Fruit fly (Drosophila melanogaster) whole organism, embryonic: ENCODE results near the gene wda.

Experiments
- Aef1 ChIP-seq: fragments of 200-800 bp; sonication (Bioruptor generic); IDR thresholded peaks from 3 replicates; pipeline ENCODE4 v1.3.6; 2022; ENCODE audit warnings: missing biosample characterization, missing genetic modification characterization
- Bdp1 ChIP-seq: fragments of 200-800 bp; sonication (Bioruptor generic); optimal IDR thresholded peaks from 3 replicates; lab custom pipeline; 2016; ENCODE audit warnings: missing biosample characterization, missing genetic modification characterization
- CG10274 ChIP-seq: fragments of 200-800 bp; sonication (Bioruptor generic); optimal IDR thresholded peaks from 3 replicates; lab custom pipeline; 2017; ENCODE audit warnings: missing biosample characterization, mild to moderate bottlenecking, missing genetic modification characterization
- CG11085 ChIP-seq: fragments of 200-800 bp; sonication (Bioruptor generic); IDR thresholded peaks from 2 replicates; pipeline ENCODE4 v1.3.6; 2022; ENCODE audit warnings: missing biosample characterization, missing genetic modification characterization
- CG12942 ChIP-seq: fragments of 200-800 bp; sonication (Bioruptor generic); optimal IDR thresholded peaks from 3 replicates; lab custom pipeline; 2016; ENCODE audit warnings: missing biosample characterization, missing genetic modification characterization
- CG14667 ChIP-seq: fragments of 200-800 bp; sonication (Bioruptor generic); IDR thresholded peaks from 2 replicates; pipeline ENCODE4 v1.3.6; 2022; ENCODE audit warnings: missing biosample characterization, missing genetic modification characterization
- CG15011 ChIP-seq: fragments of 200-800 bp; sonication (Bioruptor generic); optimal IDR thresholded peaks from 3 replicates; lab custom pipeline; 2018; ENCODE audit warnings: missing biosample characterization, mild to moderate bottlenecking, missing genetic modification characterization
- CG16779 ChIP-seq: fragments of 200-800 bp; sonication (Bioruptor generic); IDR thresholded peaks from 2 replicates; pipeline ENCODE4 v1.3.6; 2022; ENCODE audit warnings: missing biosample characterization, missing genetic modification characterization
- CG1832 ChIP-seq: fragments of 200-800 bp; sonication (Bioruptor generic); optimal IDR thresholded peaks from 2 replicates; lab custom pipeline; 2017; ENCODE audit warnings: missing biosample characterization, mild to moderate bottlenecking, missing genetic modification characterization, inconsistent platforms
- CG30431 ChIP-seq: fragments of 200-800 bp; sonication (Bioruptor generic); optimal IDR thresholded peaks from 2 replicates; lab custom pipeline; 2017; ENCODE audit warnings: missing biosample characterization, missing genetic modification characterization
- CG31441 ChIP-seq: fragments of 200-800 bp; sonication (Bioruptor generic); IDR thresholded peaks from 2 replicates; pipeline ENCODE4 v1.3.6; 2022; ENCODE audit warnings: missing biosample characterization, missing genetic modification characterization
- CG32532 ChIP-seq: fragments of 200-800 bp; sonication (Bioruptor generic); IDR thresholded peaks from 2 replicates; pipeline ENCODE4 v1.3.6; 2022; ENCODE audit warnings: missing biosample characterization, missing genetic modification characterization
- CG33213 ChIP-seq: fragments of 200-800 bp; sonication (Bioruptor generic); optimal IDR thresholded peaks from 3 replicates; lab custom pipeline; 2016; ENCODE audit warnings: missing biosample characterization, missing genetic modification characterization
- CG3726 ChIP-seq: fragments of 200-800 bp; sonication (Bioruptor generic); IDR thresholded peaks from 3 replicates; pipeline ENCODE4, ENCODE4 v1.3.6; 2022; ENCODE audit warnings: missing biosample characterization, missing genetic modification characterization
- CG43689 ChIP-seq: fragments of 200-800 bp; sonication (Bioruptor generic); IDR thresholded peaks from 2 replicates; pipeline ENCODE4 v1.3.6; 2022; ENCODE audit warnings: missing biosample characterization, missing genetic modification characterization
- CG4707 ChIP-seq: fragments of 200-800 bp; sonication (Bioruptor generic); optimal IDR thresholded peaks from 2 replicates; lab custom pipeline; 2018; ENCODE audit warnings: missing biosample characterization, mild to moderate bottlenecking, missing genetic modification characterization, moderate library complexity
- CG5953 ChIP-seq: fragments of 200-800 bp; sonication (Bioruptor generic); IDR thresholded peaks from 2 replicates; pipeline ENCODE4 v1.3.6; 2022; ENCODE audit warnings: missing biosample characterization, missing genetic modification characterization
- CG6272 ChIP-seq: fragments of 200-800 bp; sonication (Bioruptor generic); IDR thresholded peaks from 2 replicates; pipeline ENCODE4 v1.3.6; 2022; ENCODE audit warnings: missing biosample characterization, missing genetic modification characterization
- CG7928 ChIP-seq: fragments of 200-800 bp; sonication (Bioruptor generic); optimal IDR thresholded peaks from 2 replicates; lab custom pipeline; 2017; ENCODE audit warnings: missing biosample characterization, mild to moderate bottlenecking, missing genetic modification characterization
- CG8089 ChIP-seq: fragments of 200-800 bp; sonication (Bioruptor generic); optimal IDR thresholded peaks from 3 replicates; lab custom pipeline; 2016; ENCODE audit warnings: missing biosample characterization, missing genetic modification characterization
- CG8290 ChIP-seq, 3 experiments: fragments of 200-800 bp; sonication (Bioruptor generic); optimal IDR thresholded peaks; 2 replicates each; lab custom pipeline; 2016 to 2019; ENCODE audit warnings: missing biosample characterization in 3 of 3, missing genetic modification characterization in 3 of 3, mild to moderate bottlenecking in 2 of 3, moderate library complexity in 1 of 3
- CG9215 ChIP-seq: fragments of 200-800 bp; sonication (Bioruptor generic); IDR thresholded peaks from 2 replicates; pipeline ENCODE4 v1.3.6; 2022; ENCODE audit warnings: missing biosample characterization, missing genetic modification characterization
- CG9817 ChIP-seq: fragments of 200-800 bp; sonication (Bioruptor generic); optimal IDR thresholded peaks from 2 replicates; lab custom pipeline; 2018; ENCODE audit warnings: missing biosample characterization, mild to moderate bottlenecking, missing genetic modification characterization, moderate library complexity
- Fer1 ChIP-seq: fragments of 200-800 bp; sonication (Bioruptor generic); optimal IDR thresholded peaks from 2 replicates; lab custom pipeline; 2017; ENCODE audit warnings: missing biosample characterization, mild to moderate bottlenecking, missing genetic modification characterization
- Hand ChIP-seq: fragments of 200-800 bp; sonication (Bioruptor generic); optimal IDR thresholded peaks from 2 replicates; lab custom pipeline; 2017; ENCODE audit warnings: mild to moderate bottlenecking, missing biosample characterization, missing genetic modification reagents, missing genetic modification characterization
- Med ChIP-seq: fragments of 200-800 bp; sonication (Bioruptor generic); peaks from one replicate; lab custom pipeline; 2016; ENCODE audit warnings: missing biosample characterization, missing genetic modification characterization, mild to moderate bottlenecking, inconsistent platforms, moderate library complexity
- Ptx1 ChIP-seq: fragments of 200-800 bp; sonication (Bioruptor generic); IDR thresholded peaks from 2 replicates; pipeline ENCODE4 v1.3.6; 2022; ENCODE audit warnings: missing biosample characterization, missing genetic modification characterization
- Sox100B ChIP-seq: fragments of 200-800 bp; sonication (Bioruptor generic); optimal IDR thresholded peaks from 3 replicates; lab custom pipeline; 2018; ENCODE audit warnings: missing biosample characterization, mild to moderate bottlenecking, missing genetic modification characterization
- Stat92E ChIP-seq, 3 experiments: fragments of >200 bp in 2 of 3; fragments of 200-800 bp in 1 of 3; sonication (Bioruptor generic) in 1 of 3; optimal IDR thresholded peaks; 2 replicates each; lab custom pipeline; 2017 to 2019; ENCODE audit warnings: missing biosample characterization in 3 of 3, missing genetic modification characterization in 3 of 3, mild to moderate bottlenecking in 1 of 3, moderate library complexity in 1 of 3
- ara ChIP-seq: fragments of 200-800 bp; sonication (Bioruptor generic); IDR thresholded peaks from 2 replicates; pipeline ENCODE4 v1.3.6; 2022; ENCODE audit warnings: missing biosample characterization, missing genetic modification characterization
- ato ChIP-seq: fragments of 200-800 bp; sonication (Bioruptor generic); IDR thresholded peaks from 2 replicates; pipeline ENCODE4 v1.3.6; 2022; ENCODE audit warnings: missing biosample characterization, missing genetic modification characterization; ENCODE audit not compliant: partially characterized antibody
- bcd ChIP-seq: fragments of 200-800 bp; sonication (Bioruptor generic); optimal IDR thresholded peaks from 2 replicates; lab custom pipeline; 2017; ENCODE audit warnings: missing biosample characterization, mild to moderate bottlenecking, missing genetic modification characterization
- bowl ChIP-seq: fragments of 200-800 bp; sonication (Bioruptor generic); IDR thresholded peaks from 2 replicates; pipeline ENCODE4 v1.3.6; 2022; ENCODE audit warnings: missing biosample characterization, missing genetic modification characterization
- cad ChIP-seq: fragments of >200 bp; optimal IDR thresholded peaks from 2 replicates; lab custom pipeline; 2017; ENCODE audit warnings: missing biosample characterization, missing genetic modification characterization
- dmrt11E ChIP-seq: fragments of 200-800 bp; sonication (Bioruptor generic); optimal IDR thresholded peaks from 3 replicates; lab custom pipeline; 2018; ENCODE audit warnings: missing biosample characterization, mild to moderate bottlenecking, missing genetic modification characterization, moderate library complexity
- emc ChIP-seq: fragments of 200-800 bp; sonication (Bioruptor generic); optimal IDR thresholded peaks from 2 replicates; lab custom pipeline; 2016; ENCODE audit warnings: missing biosample characterization, missing genetic modification characterization
- exex ChIP-seq: fragments of 200-800 bp; sonication (Bioruptor generic); optimal IDR thresholded peaks from 4 replicates; lab custom pipeline; 2018; ENCODE audit warnings: missing biosample characterization, mild to moderate bottlenecking, missing genetic modification characterization, moderate library complexity
- fd64A ChIP-seq: fragments of 200-800 bp; sonication (Bioruptor generic); optimal IDR thresholded peaks from 3 replicates; lab custom pipeline; 2018; ENCODE audit warnings: missing biosample characterization, mild to moderate bottlenecking, missing genetic modification characterization
- inv ChIP-seq: fragments of 200-800 bp; sonication (Bioruptor generic); IDR thresholded peaks from 2 replicates; pipeline ENCODE4 v1.3.6; 2022; ENCODE audit warnings: missing biosample characterization, missing genetic modification characterization; ENCODE audit not compliant: partially characterized antibody
- jumu ChIP-seq: fragments of 200-800 bp; sonication (Bioruptor generic); optimal IDR thresholded peaks from 3 replicates; lab custom pipeline; 2016; ENCODE audit warnings: missing biosample characterization, missing genetic modification characterization
- ken ChIP-seq: fragments of 200-800 bp; sonication (Bioruptor generic); IDR thresholded peaks from 3 replicates; pipeline ENCODE4 v1.3.6; 2022; ENCODE audit warnings: missing biosample characterization, missing genetic modification characterization
- klu ChIP-seq: fragments of 200-800 bp; sonication (Bioruptor generic); IDR thresholded peaks from 2 replicates; pipeline ENCODE4 v1.3.6; 2022; ENCODE audit warnings: missing biosample characterization, missing genetic modification characterization
- knrl ChIP-seq: fragments of 200-800 bp; sonication (Bioruptor generic); IDR thresholded peaks from 3 replicates; pipeline ENCODE4 v1.3.6; 2022; ENCODE audit warnings: missing biosample characterization, missing genetic modification characterization; ENCODE audit not compliant: partially characterized antibody
- nom ChIP-seq: fragments of 200-800 bp; sonication (Bioruptor generic); optimal IDR thresholded peaks from 2 replicates; lab custom pipeline; 2017; ENCODE audit warnings: missing biosample characterization, missing genetic modification characterization, mild to moderate bottlenecking, moderate library complexity, missing genetic modification reagents
- odd ChIP-seq: fragments of 200-800 bp; sonication (Bioruptor generic); optimal IDR thresholded peaks from 2 replicates; lab custom pipeline; 2017; ENCODE audit warnings: missing biosample characterization, mild to moderate bottlenecking, missing genetic modification characterization
- pros ChIP-seq: fragments of 200-800 bp; sonication (Bioruptor generic); optimal IDR thresholded peaks from 3 replicates; lab custom pipeline; 2019; ENCODE audit warnings: missing biosample characterization, mild to moderate bottlenecking, missing genetic modification characterization, moderate library complexity
- scrt ChIP-seq: fragments of 200-800 bp; sonication (Bioruptor generic); optimal IDR thresholded peaks from 2 replicates; lab custom pipeline; 2018; ENCODE audit warnings: missing biosample characterization, mild to moderate bottlenecking, missing genetic modification characterization, moderate library complexity
- sob ChIP-seq: fragments of 200-800 bp; sonication (Bioruptor generic); IDR thresholded peaks from 2 replicates; pipeline ENCODE4 v1.3.6; 2022; ENCODE audit warnings: missing biosample characterization, missing genetic modification characterization
- wdn ChIP-seq: fragments of 200-800 bp; sonication (Bioruptor generic); IDR thresholded peaks from 2 replicates; pipeline ENCODE4 v1.3.6; 2022; ENCODE audit warnings: missing biosample characterization, missing genetic modification characterization
- yki ChIP-seq: fragments of >200 bp; optimal IDR thresholded peaks from 3 replicates; lab custom pipeline; 2018

wda gene

DNA sequence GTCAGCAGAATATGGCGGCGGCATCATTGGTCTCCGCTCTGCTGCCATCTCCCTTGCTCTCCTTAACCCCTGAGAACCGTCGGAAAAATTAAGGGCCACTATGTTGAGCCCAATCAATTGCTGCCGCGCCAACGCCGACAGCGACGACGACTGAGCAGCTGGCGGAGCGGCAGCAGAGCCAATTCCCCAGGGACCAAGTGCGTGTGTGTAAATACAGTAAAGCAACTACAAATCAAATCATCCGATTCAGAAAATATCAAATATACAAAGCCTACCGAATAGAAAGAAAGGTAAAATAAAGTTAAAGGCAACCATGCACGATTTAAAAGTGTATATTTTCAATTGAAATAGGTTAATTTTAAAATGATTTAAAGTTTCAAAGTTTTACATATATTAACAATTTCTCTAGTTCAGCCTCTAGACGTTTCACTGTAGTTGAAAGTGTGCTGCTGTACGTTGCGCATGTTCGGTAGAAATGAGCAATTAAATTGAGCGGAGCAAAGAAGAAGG, 46.1 kb downstream of the wda start (continued):
- no peak for TF ChIP-seq yki (lab: Kevin White, UChicago)
- no peak for TF ChIP-seq CG4707
- TF ChIP-seq inv (GFP tag; lab: Robert Waterston, UW), result no peak
- TF ChIP-seq CG43689 (GFP tag; lab: Robert Waterston, UW), result no peak
- peak; percentile 38 for TF ChIP-seq Aef1
- TF ChIP-seq Med (GFP tag; lab: Kevin White, UChicago), result peak; percentile 83
- no peak; the same call in 1 of the 2 replicates for TF ChIP-seq ara (GFP tag; lab: Robert Waterston, UW)
- TF ChIP-seq Hand, result peak; percentile 50
- no peak for TF ChIP-seq CG8089 (GFP tag; lab: Kevin White, UChicago)
- TF ChIP-seq CG31441 (GFP tag; lab: Robert Waterston, UW), result peak; percentile 61
- TF ChIP-seq CG8290 (GFP tag; optimal IDR thresholded peaks at IDR 0.05; lab: Kevin White, UChicago), result peak; percentile 38
- no peak for TF ChIP-seq CG8290 (tag; optimal IDR thresholded peaks at IDR 0.05; lab: Kevin White, UChicago)
- no peak for TF ChIP-seq CG3726
- TF ChIP-seq ken (GFP tag; lab: Robert Waterston, UW), result peak; percentile 56; the same call in 2 of the 3 replicates
- peak; percentile 56 for TF ChIP-seq CG9817
- no peak for TF ChIP-seq CG14667 (GFP tag; lab: Robert Waterston, UW)
- peak; percentile 61 for TF ChIP-seq Sox100B (GFP tag; lab: Kevin White, UChicago)
- TF ChIP-seq CG16779 (GFP tag; lab: Robert Waterston, UW), result no peak
- TF ChIP-seq bcd (GFP tag; lab: Kevin White, UChicago), result peak; percentile 47
- TF ChIP-seq fd64A (GFP tag; lab: Kevin White, UChicago), result no peak
- TF ChIP-seq exex (tag; lab: Kevin White, UChicago), result peak; percentile 38
- peak; percentile 66 for TF ChIP-seq CG1832 (GFP tag; lab: Kevin White, UChicago)
- peak; percentile 58; the same call in 1 of the 2 replicates for TF ChIP-seq CG32532 (GFP tag; lab: Robert Waterston, UW)
- no peak for TF ChIP-seq bowl
- TF ChIP-seq ato (GFP tag; lab: Robert Waterston, UW), result no peak
- TF ChIP-seq jumu (GFP tag; lab: Kevin White, UChicago), result peak; percentile 54
- peak; percentile 47 for TF ChIP-seq dmrt11E (tag; lab: Kevin White, UChicago)
- no peak for TF ChIP-seq cad (GFP tag; lab: Kevin White, UChicago)
- no peak for TF ChIP-seq CG30431
- TF ChIP-seq CG5953, result no peak
- peak; percentile 31; the same call in 1 of the 2 replicates for TF ChIP-seq Ptx1
- no peak for TF ChIP-seq Bdp1 (GFP tag; lab: Kevin White, UChicago)
- no peak for TF ChIP-seq Stat92E (GFP tag; optimal IDR thresholded peaks at IDR 0.05; lab: Kevin White, UChicago)
- peak; percentile 2 for TF ChIP-seq CG33213
- TF ChIP-seq wdn (GFP tag; lab: Robert Waterston, UW), result 0 out of 2 replicates have a peak, but pooled peaks have one; percentile 16
- no peak for TF ChIP-seq knrl (GFP tag; lab: Robert Waterston, UW)
- TF ChIP-seq nom, result no peak
- 0 out of 2 replicates have a peak, but pooled peaks have one; percentile 23 for TF ChIP-seq CG11085 (GFP tag; lab: Robert Waterston, UW)
- TF ChIP-seq Fer1 (GFP tag; lab: Kevin White, UChicago), result peak; percentile 78
- no peak for TF ChIP-seq CG6272 (GFP tag; lab: Robert Waterston, UW)
- no peak for TF ChIP-seq CG10274
- peak; percentile 65 for TF ChIP-seq scrt (GFP tag; lab: Kevin White, UChicago)
- TF ChIP-seq sob (GFP tag; lab: Robert Waterston, UW), result peak; percentile 59; the same call in 1 of the 2 replicates
- no peak for TF ChIP-seq CG7928 (GFP tag; lab: Kevin White, UChicago)
- TF ChIP-seq klu, result no peak; the same call in 1 of the 2 replicates
- TF ChIP-seq pros, result no peak
- no peak for TF ChIP-seq odd (GFP tag; lab: Kevin White, UChicago)
- TF ChIP-seq CG12942, result no peak
- peak; percentile 46; the same call in 1 of the 2 replicates for TF ChIP-seq CG9215 (GFP tag; lab: Robert Waterston, UW)
- TF ChIP-seq emc, result no peak
- peak; percentile 48 for TF ChIP-seq CG15011
